Worm (Caenorhabditis elegans): ENCODE results near the gene efn-3.
A peak's percentile ranks its signal among the peaks of the same experiment; 100 is the strongest.

The efn-3 gene

ce11 chrX:13503839-13504238, 26.6 kb upstream of the efn-3 start:
- TF ChIP-seq nfya-1 (tag; optimal IDR thresholded peaks at IDR 0.05; ENCODE audit: insufficient read depth) (peak; percentile 14), R02D3.7 (tag; optimal IDR thresholded peaks at IDR 0.05) (no peak), nhr-28 (tag; optimal IDR thresholded peaks at IDR 0.05) (no peak), skn-1 (tag; optimal IDR thresholded peaks at IDR 0.05) (no peak)

- peak; percentile 69 for TF ChIP-seq hmg-11 (tag; optimal IDR thresholded peaks at IDR 0.05)
- TF ChIP-seq fkh-10 (GFP tag; optimal IDR thresholded peaks at IDR 0.05): peak; percentile 53
- no peak for TF ChIP-seq elt-3 (tag; optimal IDR thresholded peaks at IDR 0.05)
- peak; percentile 54 for TF ChIP-seq lin-39 (tag; optimal IDR thresholded peaks at IDR 0.05)
- TF ChIP-seq egl-27 (tag; optimal IDR thresholded peaks at IDR 0.05): no peak
- TF ChIP-seq snpc-4 (tag; optimal IDR thresholded peaks at IDR 0.05): peak; percentile 37
- peak; percentile 73 for TF ChIP-seq nfya-1 (tag; optimal IDR thresholded peaks at IDR 0.05; ENCODE audit: insufficient read depth)
Observed at ce11 chrX:13502282-13502681, 25.0 kb upstream of the efn-3 start.

- peak; percentile 5 for TF ChIP-seq nfya-1 (tag; optimal IDR thresholded peaks at IDR 0.05; ENCODE audit: insufficient read depth)
- TF ChIP-seq eor-1 (tag; optimal IDR thresholded peaks at IDR 0.05): no peak
Observed at ce11 chrX:13500568-13500967, 23.3 kb upstream of the efn-3 start, which contains the start of gene sad-1. TSS of gene sad-1 (minus strand) at chrX:13500668.

- TF ChIP-seq nhr-237 (tag; optimal IDR thresholded peaks at IDR 0.05): no peak
- no peak for TF ChIP-seq lin-39 (tag; optimal IDR thresholded peaks at IDR 0.05)
- TF ChIP-seq nhr-76 (tag; optimal IDR thresholded peaks at IDR 0.05): no peak
- TF ChIP-seq pqm-1 (tag; optimal IDR thresholded peaks at IDR 0.05): no peak
- TF ChIP-seq egl-5 (tag; optimal IDR thresholded peaks at IDR 0.05): no peak
- TF ChIP-seq fkh-10 (GFP tag; optimal IDR thresholded peaks at IDR 0.05): no peak
- TF ChIP-seq fos-1 (tag; optimal IDR thresholded peaks at IDR 0.05): no peak
- TF ChIP-seq tbx-2 (tag; optimal IDR thresholded peaks at IDR 0.05): no peak
- TF ChIP-seq ztf-11 (tag; optimal IDR thresholded peaks at IDR 0.05): no peak
- no peak for TF ChIP-seq mdl-1 (tag; optimal IDR thresholded peaks at IDR 0.05)
- TF ChIP-seq aly-2 (tag; optimal IDR thresholded peaks at IDR 0.05): no peak
- TF ChIP-seq mml-1 (tag; optimal IDR thresholded peaks at IDR 0.05): no peak
- TF ChIP-seq eor-1 (tag; optimal IDR thresholded peaks at IDR 0.05): no peak
- TF ChIP-seq ztf-4 (tag; optimal IDR thresholded peaks at IDR 0.05): no peak
- TF ChIP-seq ceh-16 (tag; optimal IDR thresholded peaks at IDR 0.05): no peak
- TF ChIP-seq zag-1 (tag; optimal IDR thresholded peaks at IDR 0.05): no peak
- no peak for TF ChIP-seq nhr-43 (tag; optimal IDR thresholded peaks at IDR 0.05; ENCODE audit: poor library complexity, severe bottlenecking)
Observed at ce11 chrX:13499923-13500322, 22.7 kb upstream of the efn-3 start.

- TF ChIP-seq fkh-10 (GFP tag; optimal IDR thresholded peaks at IDR 0.05) (peak; percentile 93), elt-2 (tag; optimal IDR thresholded peaks at IDR 0.05) (no peak)
Observed at ce11 chrX:13499098-13499497, 21.8 kb upstream of the efn-3 start.

- peak; percentile 19 for TF ChIP-seq hmg-11 (tag; optimal IDR thresholded peaks at IDR 0.05)
- TF ChIP-seq nhr-77 (tag; optimal IDR thresholded peaks at IDR 0.05): no peak
- TF ChIP-seq nfya-1 (tag; optimal IDR thresholded peaks at IDR 0.05; ENCODE audit: insufficient read depth): peak; percentile 68
- TF ChIP-seq lin-39 (tag; optimal IDR thresholded peaks at IDR 0.05): peak; percentile 58
Observed at ce11 chrX:13493762-13494161, 16.5 kb upstream of the efn-3 start.

ce11 chrX:13484813-13485212, 7.6 kb upstream of the efn-3 start, which contains the start of gene srd-51:
TSS of gene srd-51 (minus strand) at chrX:13484913.
- TF ChIP-seq ztf-4 (tag; optimal IDR thresholded peaks at IDR 0.05) (no peak), nhr-23 (tag; optimal IDR thresholded peaks at IDR 0.05) (no peak), nhr-25 (tag; optimal IDR thresholded peaks at IDR 0.05) (no peak), ceh-16 (tag; optimal IDR thresholded peaks at IDR 0.05) (no peak), mdl-1 (tag; optimal IDR thresholded peaks at IDR 0.05) (no peak), fkh-10 (GFP tag; optimal IDR thresholded peaks at IDR 0.05) (no peak), unc-62 (GFP tag; optimal IDR thresholded peaks at IDR 0.05) (no peak), lin-39 (tag; optimal IDR thresholded peaks at IDR 0.05) (no peak), tbx-2 (tag; optimal IDR thresholded peaks at IDR 0.05) (no peak), nhr-11 (tag; optimal IDR thresholded peaks at IDR 0.05) (no peak), nhr-12 (tag; optimal IDR thresholded peaks at IDR 0.05) (no peak), ceh-82 (tag; optimal IDR thresholded peaks at IDR 0.05) (no peak), lin-15B (tag; optimal IDR thresholded peaks at IDR 0.05) (no peak), fkh-2 (tag; optimal IDR thresholded peaks at IDR 0.05) (no peak), pha-4 (tag; optimal IDR thresholded peaks at IDR 0.05) (no peak), egl-27 (tag; optimal IDR thresholded peaks at IDR 0.05) (no peak)

Data from whole organism, L3 larva.